Worm (Caenorhabditis elegans): ENCODE results near the gene F26D2.3.
"Not testable (repeated sequence)": the region's sequence is repeated elsewhere in the genome, so short reads cannot be mapped to it uniquely, and the experiment has no call there.

Gene F26D2.3

DNA sequence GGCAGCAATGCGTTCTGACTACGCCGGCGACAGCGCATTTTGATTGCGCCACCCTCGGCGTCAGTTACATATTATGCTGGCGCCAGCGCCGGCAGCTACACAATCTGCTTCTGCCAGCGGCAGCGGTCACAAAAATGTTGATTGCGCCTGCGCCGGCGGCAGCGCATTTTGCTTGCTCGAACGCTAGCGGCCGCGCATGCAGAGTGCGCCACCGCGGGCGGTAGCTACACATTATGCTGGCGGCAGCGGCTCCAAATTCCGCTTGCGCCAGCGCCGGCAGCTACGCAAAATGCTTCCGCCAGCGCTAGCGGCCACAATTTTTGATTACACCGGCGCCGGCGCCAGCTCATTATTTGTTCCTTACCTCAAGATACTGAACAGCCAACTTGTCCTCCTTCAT lies 30.6 kb upstream of the F26D2.3 start (continued):
- TF ChIP-seq D1046.2 (GFP tag; IDR thresholded peaks at IDR 0.05) (peak; percentile 72; the same call in 1 of the 2 replicates), nhr-42 (GFP tag; IDR thresholded peaks at IDR 0.05) (peak; percentile 25; the same call in 1 of the 2 replicates)

- TF ChIP-seq nhr-48 (tag; optimal IDR thresholded peaks at IDR 0.05): no peak
- TF ChIP-seq daf-19 (GFP tag; conservative IDR thresholded peaks at IDR 0.05): no peak
- no peak for TF ChIP-seq mxl-3 (GFP tag; optimal IDR thresholded peaks at IDR 0.05)
- TF ChIP-seq dmd-9 (GFP tag; IDR thresholded peaks at IDR 0.05): no peak
- no peak for TF ChIP-seq zip-11 (GFP tag; IDR thresholded peaks at IDR 0.05)
- no peak for TF ChIP-seq spr-1 (tag; optimal IDR thresholded peaks at IDR 0.05)
- no peak for TF ChIP-seq nhr-102 (tag; optimal IDR thresholded peaks at IDR 0.05)
- TF ChIP-seq snpc-4 (tag; optimal IDR thresholded peaks at IDR 0.05): no peak
- TF ChIP-seq aly-2 (tag; optimal IDR thresholded peaks at IDR 0.05): no peak
- TF ChIP-seq nhr-10 (tag; optimal IDR thresholded peaks at IDR 0.05): no peak
- TF ChIP-seq duxl-1 (tag; optimal IDR thresholded peaks at IDR 0.05; ENCODE audit: poor library complexity): no peak
- TF ChIP-seq tag-97 (GFP tag; IDR thresholded peaks at IDR 0.05): no peak
- TF ChIP-seq dmd-6 (GFP tag; IDR thresholded peaks at IDR 0.05): no peak
- no peak for TF ChIP-seq hlh-11 (tag; optimal IDR thresholded peaks at IDR 0.05)
- TF ChIP-seq Y5F2A.4 (GFP tag; optimal IDR thresholded peaks at IDR 0.05): no peak
- no peak for TF ChIP-seq madf-9 (GFP tag; conservative IDR thresholded peaks at IDR 0.05)
Measured at ce11 chrV:16377849-16378248, 29.9 kb upstream of the F26D2.3 start, which contains the start of gene F13A7.1. Gene F13A7.1, minus strand, starts transcription at chrV:16377949.

ce11 chrV:16382949-16383348 lies 24.8 kb upstream of the F26D2.3 start:
- TF ChIP-seq T20F7.1 (GFP tag; optimal IDR thresholded peaks at IDR 0.05) (no peak), aha-1 (tag) (peak; percentile 94)

DNA sequence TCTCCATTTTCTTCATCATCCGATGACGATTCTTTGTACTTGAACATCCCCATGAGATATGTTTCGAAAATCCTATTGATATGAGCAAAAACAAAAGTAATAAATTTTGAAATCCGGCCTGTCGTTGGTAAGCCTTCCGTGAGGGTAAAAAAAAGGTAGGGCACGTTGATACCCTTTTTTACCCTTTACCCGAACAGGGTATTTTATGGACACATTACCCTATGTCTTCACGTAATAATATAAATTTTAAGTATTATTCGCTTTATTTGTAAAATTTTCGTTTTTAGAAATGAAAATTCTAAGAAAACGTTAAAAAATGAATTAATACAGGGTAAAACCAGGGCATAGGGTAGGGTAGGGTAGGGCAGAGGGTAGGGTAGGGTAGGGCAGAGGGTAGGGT lies 24.0 kb upstream of the F26D2.3 start, which contains the start of gene F13A7.7:
F13A7.7 (minus strand) TSS at position 101 of the 400 bp plus-strand sequence.
- not testable (repeated sequence) for TF ChIP-seq nhr-25 (tag; optimal IDR thresholded peaks at IDR 0.05; ENCODE audit: borderline replicate concordance, insufficient read depth); F44E2.7 (GFP tag; IDR thresholded peaks at IDR 0.05); skn-1 (tag; optimal IDR thresholded peaks at IDR 0.05)

DNA sequence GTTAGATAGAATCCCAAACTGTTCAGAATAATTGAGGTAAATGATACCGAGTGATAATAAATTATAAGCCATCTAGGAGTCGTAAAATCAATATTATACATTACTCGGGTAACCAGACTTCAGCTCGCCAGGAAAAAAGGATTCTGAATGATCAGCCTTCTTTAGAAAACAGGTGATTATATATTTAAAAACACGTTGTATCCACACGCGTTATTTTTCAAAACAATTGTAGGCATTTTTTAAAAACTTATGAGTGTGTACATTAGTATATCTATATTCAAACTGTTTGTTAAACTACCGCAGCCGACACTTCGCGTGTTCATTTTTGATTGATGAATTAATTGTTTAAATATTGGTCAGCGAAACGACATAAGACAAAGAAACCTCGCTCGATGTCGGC lies 19.5 kb upstream of the F26D2.3 start, which contains the start of gene sri-65:
sri-65 (minus strand) TSS at position 101 of the 400 bp plus-strand sequence.
- TF ChIP-seq unc-62 (GFP tag; optimal IDR thresholded peaks at IDR 0.05 in 1 of 2): peak in 1 of 2 experiments; percentile 62
- no peak for TF ChIP-seq unc-62 (tag; optimal IDR thresholded peaks at IDR 0.05)
- no peak for TF ChIP-seq arid-1 (GFP tag; conservative IDR thresholded peaks at IDR 0.05)
- no peak for TF ChIP-seq lin-13 (GFP tag; optimal IDR thresholded peaks at IDR 0.05)

DNA sequence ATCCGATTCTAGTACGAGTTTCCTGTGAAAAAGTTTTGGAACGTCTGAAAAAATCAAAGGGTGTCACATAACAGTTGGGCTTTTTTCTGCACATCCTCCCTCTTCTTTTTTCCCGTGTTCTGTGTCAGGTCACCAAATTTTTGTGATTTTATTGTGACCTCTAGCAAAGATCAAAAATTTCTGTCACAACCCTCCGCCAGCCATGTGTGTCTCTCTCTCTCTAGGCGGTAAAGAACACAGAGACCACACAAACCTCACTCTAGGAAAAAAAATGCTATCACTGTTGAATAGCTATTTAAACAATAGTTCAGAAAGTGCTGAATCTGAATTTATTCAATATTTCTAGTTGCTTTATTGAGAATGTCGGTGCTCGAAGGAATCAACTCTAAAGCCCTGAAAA lies 17.1 kb upstream of the F26D2.3 start, which contains the start of gene gst-44:
gst-44 (plus strand) TSS at position 237 of the 400 bp plus-strand sequence.
- TF ChIP-seq hlh-11 (tag; optimal IDR thresholded peaks at IDR 0.05) (peak; percentile 45), mxl-3 (GFP tag; optimal IDR thresholded peaks at IDR 0.05) (peak; percentile 67), nhr-48 (tag; optimal IDR thresholded peaks at IDR 0.05) (no peak), snpc-1.2 (GFP tag; IDR thresholded peaks at IDR 0.05) (no peak), ztf-11 (tag; optimal IDR thresholded peaks at IDR 0.05) (no peak), lsy-2 (tag; optimal IDR thresholded peaks at IDR 0.05) (no peak), nhr-102 (tag; optimal IDR thresholded peaks at IDR 0.05) (peak; percentile 95), nhr-42 (GFP tag; IDR thresholded peaks at IDR 0.05) (no peak), lim-7 (GFP tag; IDR thresholded peaks at IDR 0.05) (no peak), Y75B8A.6 (GFP tag; IDR thresholded peaks at IDR 0.05) (no peak), nhr-25 (tag; optimal IDR thresholded peaks at IDR 0.05; ENCODE audit: borderline replicate concordance, insufficient read depth) (no peak), ZK337.2 (GFP tag; IDR thresholded peaks at IDR 0.05) (no peak), dmd-6 (GFP tag; IDR thresholded peaks at IDR 0.05) (peak; percentile 86), fkh-10 (GFP tag; optimal IDR thresholded peaks at IDR 0.05) (no peak), pqm-1 (tag; optimal IDR thresholded peaks at IDR 0.05) (peak; percentile 31), F49E8.2 (tag; optimal IDR thresholded peaks at IDR 0.05; ENCODE audit: borderline replicate concordance) (no peak), nhr-77 (tag; optimal IDR thresholded peaks at IDR 0.05) (peak; percentile 11), nhr-28 (tag; optimal IDR thresholded peaks at IDR 0.05) (peak; percentile 88), nhr-11 (tag; optimal IDR thresholded peaks at IDR 0.05) (no peak), ceh-62 (tag; optimal IDR thresholded peaks at IDR 0.05) (no peak)
